Worm (Caenorhabditis elegans): ENCODE data around the gene K08F8.7.

DNA sequence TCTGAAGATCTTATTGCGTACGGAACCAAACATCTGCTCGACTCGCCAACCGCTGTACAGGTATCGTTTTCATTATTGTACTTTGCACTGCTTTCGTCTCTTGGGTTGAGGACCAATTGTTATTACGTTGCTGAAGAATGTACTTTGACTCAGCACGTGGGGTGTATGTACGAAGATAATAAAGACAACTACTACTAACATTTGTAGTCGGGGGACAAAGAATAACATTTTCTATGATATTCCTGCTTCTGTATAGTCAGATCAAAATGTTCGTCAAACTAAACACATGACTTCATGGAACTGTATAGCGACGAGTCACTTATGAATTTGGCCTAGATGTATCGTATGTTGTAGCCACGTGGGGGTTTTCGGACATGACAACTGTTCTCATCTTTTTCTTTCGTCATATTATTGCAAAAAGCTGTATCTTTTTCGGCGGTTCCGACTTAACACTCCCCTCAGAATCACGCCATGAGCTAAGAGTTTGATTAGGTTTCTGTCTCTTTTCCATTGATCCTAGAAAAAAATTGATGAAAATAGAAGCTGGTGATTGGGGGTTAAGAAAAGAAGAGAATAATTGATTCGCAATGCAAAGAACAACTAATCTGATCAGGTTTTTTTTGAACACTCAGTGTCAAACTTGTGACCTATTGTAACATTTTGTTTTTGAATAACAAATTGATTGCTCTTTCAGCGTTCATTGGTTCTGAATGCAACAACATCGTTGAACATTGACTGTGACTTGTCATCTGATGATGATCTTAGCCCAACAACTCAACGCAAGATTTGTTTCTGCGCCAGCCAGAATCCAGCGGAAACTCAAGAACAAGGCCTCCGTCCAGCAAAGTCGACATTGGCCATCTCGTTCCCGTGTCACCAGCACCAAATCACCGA lies 10.4 kb downstream of the K08F8.7 start:
- no peak for TF ChIP-seq pqm-1 (tag; optimal IDR thresholded peaks at IDR 0.05)
- no peak for TF ChIP-seq elt-2 (tag; optimal IDR thresholded peaks at IDR 0.05)
- no peak for TF ChIP-seq fos-1 (tag; optimal IDR thresholded peaks at IDR 0.05)
- no peak for TF ChIP-seq ztf-11 (tag; optimal IDR thresholded peaks at IDR 0.05)
- TF ChIP-seq nhr-28 (tag; optimal IDR thresholded peaks at IDR 0.05), result no peak
